Fruit fly (Drosophila melanogaster) whole organism: ENCODE measurements around the gene CG10559.

Experiments used
- CG8478 ChIP-seq: fragments of >200 bp; optimal IDR thresholded peaks from 2 replicates; lab custom pipeline; 2018; ENCODE audit warnings: inconsistent platforms
- Dll ChIP-seq: fragments of >200 bp; optimal IDR thresholded peaks from 2 replicates; lab custom pipeline; 2017
- EcR ChIP-seq, 2 experiments: fragments of >200 bp; optimal IDR thresholded peaks; 2 replicates each; lab custom pipeline; 2017; ENCODE audit warnings: missing biosample characterization in 2 of 2, missing genetic modification characterization in 2 of 2, missing genetic modification reagents in 2 of 2
- pan ChIP-seq: fragments of >200 bp; optimal IDR thresholded peaks from 2 replicates; lab custom pipeline; 2017
- psq ChIP-seq: fragments of >200 bp; optimal IDR thresholded peaks from 2 replicates; lab custom pipeline; 2017
- usp ChIP-seq: fragments of >200 bp; optimal IDR thresholded peaks from 2 replicates; lab custom pipeline; 2017; ENCODE audit warnings: missing biosample characterization, missing genetic modification characterization, mixed read lengths

- no peak for TF ChIP-seq Dll (lab: Kevin White, UChicago)
- TF ChIP-seq psq (lab: Kevin White, UChicago): no peak
- TF ChIP-seq CG8478 (lab: Kevin White, UChicago): no peak
- no peak for TF ChIP-seq pan (lab: Kevin White, UChicago)
- no peak for TF ChIP-seq usp
- no peak for TF ChIP-seq EcR (GFP tag; optimal IDR thresholded peaks at IDR 0.05; lab: Kevin White, UChicago)
Measured at dm6 chr3R:25335065-25335464, 19.1 kb upstream of the CG10559 start, which contains the start of the genes CG10669 and CG11902.
